Fruit fly (Drosophila melanogaster): ENCODE data around the gene CG5013.

DNA sequence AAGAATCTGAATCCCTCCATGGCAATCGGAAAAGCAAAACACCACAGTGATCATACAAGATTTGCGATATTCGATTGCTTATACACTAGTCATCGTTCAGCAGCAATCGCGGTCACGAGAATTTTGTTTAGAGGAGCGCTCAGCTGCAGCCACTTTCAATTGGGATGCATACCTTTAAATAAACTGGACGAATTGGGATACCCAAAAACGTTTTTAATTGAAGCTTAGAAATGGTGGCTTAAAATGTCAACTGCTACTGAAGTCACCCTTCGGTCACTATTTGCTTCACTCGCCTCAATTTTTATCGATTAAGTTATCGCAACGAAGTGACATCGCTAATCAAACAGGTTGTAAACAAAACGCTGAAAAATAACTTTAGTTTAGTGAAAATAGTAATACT lies at the start of gene CG5013, which contains the start of gene IKKbeta:
- TF ChIP-seq pan (optimal IDR thresholded peaks at IDR 0.05) (no peak), EcR (GFP tag; optimal IDR thresholded peaks at IDR 0.05) (no peak), psq (optimal IDR thresholded peaks at IDR 0.05) (no peak)
